Worm (Caenorhabditis elegans) whole organism, L4 larva: Measurements from ENCODE around the gene F55B12.2.

Experiments used
- F10B5.3 ChIP-seq: sonication (generic microtip); optimal IDR thresholded peaks from 2 replicates; lab custom pipeline; 2016; ENCODE audit warnings: mild to moderate bottlenecking, missing genetic modification characterization, missing compliant biosample characterization
- R02D3.7 ChIP-seq: fragments of 150-350 bp; sonication (generic microtip); optimal IDR thresholded peaks from 3 replicates; lab custom pipeline; 2014; ENCODE audit warnings: missing biosample characterization, missing genetic modification characterization
- T26A8.4 ChIP-seq: fragments of 200-800 bp; sonication (Bioruptor generic); IDR thresholded peaks from 2 replicates; pipeline ENCODE4 v1.3.6; 2022; ENCODE audit warnings: missing genetic modification characterization, missing compliant biosample characterization
- Y75B8A.6 ChIP-seq: fragments of 200-800 bp; sonication (Bioruptor generic); IDR thresholded peaks from 2 replicates; pipeline ENCODE4 v1.3.6; 2022; ENCODE audit warnings: missing genetic modification reagents, missing genetic modification characterization, missing compliant biosample characterization
- ZK546.5 ChIP-seq, 2 experiments: sonication (generic microtip); optimal IDR thresholded peaks; 2 replicates each; lab custom pipeline; 2017; ENCODE audit warnings: missing biosample characterization in 2 of 2, missing genetic modification characterization in 2 of 2
- aha-1 ChIP-seq: fragments of 150-350 bp; peaks from one replicate; lab custom pipeline; 2014; ENCODE audit warnings: missing biosample characterization, missing genetic modification characterization
- arid-1 ChIP-seq: fragments of 200-800 bp; sonication (Bioruptor generic); conservative IDR thresholded peaks from 2 replicates; pipeline ENCODE4 v1.3.6; 2022; ENCODE audit warnings: missing genetic modification reagents, missing genetic modification characterization, missing compliant biosample characterization
- ceh-28 ChIP-seq: fragments of 150-350 bp; optimal IDR thresholded peaks from 2 replicates; lab custom pipeline; 2014; ENCODE audit warnings: missing biosample characterization, missing genetic modification reagents, missing genetic modification characterization
- ces-1 ChIP-seq: fragments of 150-350 bp; sonication (generic microtip); optimal IDR thresholded peaks from 4 replicates; lab custom pipeline; 2014; ENCODE audit warnings: missing biosample characterization, missing genetic modification reagents, missing genetic modification characterization
- daf-8 ChIP-seq: fragments of 200-800 bp; sonication (Bioruptor generic); IDR thresholded peaks from 2 replicates; pipeline ENCODE4 v1.3.6; 2022; ENCODE audit warnings: missing genetic modification characterization, missing compliant biosample characterization
- dmd-9 ChIP-seq: fragments of 200-800 bp; sonication (Bioruptor generic); IDR thresholded peaks from 2 replicates; pipeline ENCODE4 v1.3.6; 2022; ENCODE audit warnings: missing genetic modification reagents, missing genetic modification characterization, missing compliant biosample characterization
- duxl-1 ChIP-seq: sonication (generic microtip); optimal IDR thresholded peaks from 2 replicates; lab custom pipeline; 2016; ENCODE audit warnings: mild to moderate bottlenecking, missing genetic modification characterization, moderate library complexity, missing compliant biosample characterization; ENCODE audit not compliant: poor library complexity
- egl-27 ChIP-seq: sonication (generic microtip); optimal IDR thresholded peaks from 3 replicates; lab custom pipeline; 2017; ENCODE audit warnings: missing biosample characterization, missing genetic modification reagents, missing genetic modification characterization
- egl-43 ChIP-seq: fragments of 200-800 bp; sonication (Bioruptor generic); IDR thresholded peaks from 2 replicates; pipeline ENCODE4 v1.3.6; 2022; ENCODE audit warnings: missing genetic modification reagents, missing genetic modification characterization, missing compliant biosample characterization
- hif-1 ChIP-seq, 2 experiments: sonication (generic microtip); optimal IDR thresholded peaks; 2 replicates each; lab custom pipeline; 2016 to 2017; ENCODE audit warnings: missing compliant biosample characterization in 2 of 2, missing genetic modification characterization in 2 of 2, missing genetic modification reagents in 2 of 2, missing genotype in 2 of 2, mild to moderate bottlenecking in 1 of 2
- jun-1 ChIP-seq: fragments of 150-350 bp; optimal IDR thresholded peaks from 2 replicates; lab custom pipeline; 2014; ENCODE audit warnings: missing biosample characterization, missing genetic modification reagents, missing genetic modification characterization
- lim-7 ChIP-seq: fragments of 200-800 bp; sonication (Bioruptor generic); IDR thresholded peaks from 2 replicates; pipeline ENCODE4 v1.3.6; 2022; ENCODE audit warnings: missing genetic modification characterization, missing compliant biosample characterization
- lin-1 ChIP-seq: fragments of 200-800 bp; sonication (Bioruptor generic); IDR thresholded peaks from 2 replicates; pipeline ENCODE4 v1.3.6; 2022; ENCODE audit warnings: missing genetic modification reagents, missing genetic modification characterization, missing compliant biosample characterization
- lin-13 ChIP-seq: fragments of 150-350 bp; optimal IDR thresholded peaks from 2 replicates; lab custom pipeline; 2014; ENCODE audit warnings: missing biosample characterization, missing genetic modification reagents, missing genetic modification characterization
- lin-38 ChIP-seq: fragments of 200-800 bp; sonication (Bioruptor generic); IDR thresholded peaks from 2 replicates; pipeline ENCODE4 v1.3.6; 2022; ENCODE audit warnings: missing genetic modification reagents, missing genetic modification characterization, missing compliant biosample characterization
- lir-3 ChIP-seq: sonication (generic microtip); optimal IDR thresholded peaks from 2 replicates; lab custom pipeline; 2016; ENCODE audit warnings: mild to moderate bottlenecking, missing genetic modification characterization, missing compliant biosample characterization
- mes-2 ChIP-seq: sonication (generic microtip); optimal IDR thresholded peaks from 2 replicates; lab custom pipeline; 2016; ENCODE audit warnings: missing genotype, mild to moderate bottlenecking, missing genetic modification characterization, missing compliant biosample characterization; ENCODE audit not compliant: poor library complexity, severe bottlenecking
- nhr-111 ChIP-seq: fragments of 200-800 bp; sonication (Bioruptor generic); optimal IDR thresholded peaks from 2 replicates; lab custom pipeline; 2018; ENCODE audit warnings: mild to moderate bottlenecking, missing genetic modification characterization, missing compliant biosample characterization
- nhr-237 ChIP-seq: sonication (generic microtip); optimal IDR thresholded peaks from 2 replicates; lab custom pipeline; 2017; ENCODE audit warnings: missing biosample characterization, missing genetic modification characterization
- nhr-48 ChIP-seq: sonication (generic microtip); optimal IDR thresholded peaks from 2 replicates; lab custom pipeline; 2016; ENCODE audit warnings: mild to moderate bottlenecking, missing genetic modification characterization, missing compliant biosample characterization
- rbr-2 ChIP-seq: sonication (generic microtip); optimal IDR thresholded peaks from 2 replicates; lab custom pipeline; 2016; ENCODE audit warnings: missing genotype, missing genetic modification characterization, missing compliant biosample characterization
- saeg-2 ChIP-seq: fragments of 200-800 bp; sonication (Bioruptor generic); IDR thresholded peaks from 2 replicates; pipeline ENCODE4 v1.3.6; 2022; ENCODE audit warnings: missing genetic modification reagents, missing genetic modification characterization, missing compliant biosample characterization
- sdz-12 ChIP-seq: fragments of 200-800 bp; sonication (Bioruptor generic); optimal IDR thresholded peaks from 2 replicates; lab custom pipeline; 2018; ENCODE audit warnings: mild to moderate bottlenecking, missing genetic modification characterization, missing compliant biosample characterization
- set-16 ChIP-seq: fragments of 200-800 bp; sonication (Bioruptor generic); IDR thresholded peaks from 2 replicates; pipeline ENCODE4 v1.3.6; 2022; ENCODE audit warnings: missing genetic modification reagents, missing genetic modification characterization, missing compliant biosample characterization
- skn-1 ChIP-seq: fragments of 150-350 bp; optimal IDR thresholded peaks from 2 replicates; lab custom pipeline; 2014; ENCODE audit warnings: missing biosample characterization, missing genetic modification characterization
- snpc-4 ChIP-seq: fragments of 150-350 bp; optimal IDR thresholded peaks from 2 replicates; lab custom pipeline; 2014; ENCODE audit warnings: missing biosample characterization, missing genetic modification characterization
- spr-1 ChIP-seq: sonication (generic microtip); optimal IDR thresholded peaks from 2 replicates; lab custom pipeline; 2016; ENCODE audit warnings: mild to moderate bottlenecking, missing genetic modification characterization, missing compliant biosample characterization
- spr-3 ChIP-seq: fragments of 200-800 bp; sonication (Bioruptor generic); optimal IDR thresholded peaks from 2 replicates; lab custom pipeline; 2018; ENCODE audit warnings: mild to moderate bottlenecking, missing genetic modification characterization, missing compliant biosample characterization
- unc-62 ChIP-seq, 3 experiments: fragments of 150-350 bp in 1 of 3; sonication (generic microtip); optimal IDR thresholded peaks in 2 of 3; peaks in 1 of 3; 1 replicate in 1 of 3; 2 replicates in 2 of 3; lab custom pipeline; 2014 to 2017; ENCODE audit warnings: missing biosample characterization in 3 of 3, missing genetic modification characterization in 3 of 3, missing genetic modification reagents in 3 of 3, missing genotype in 1 of 3
- zfp-2 ChIP-seq: sonication (generic microtip); optimal IDR thresholded peaks from 2 replicates; lab custom pipeline; 2016; ENCODE audit warnings: mild to moderate bottlenecking, missing genetic modification characterization, missing compliant biosample characterization
- zfp-3 ChIP-seq: fragments of 200-800 bp; sonication (Bioruptor generic); conservative IDR thresholded peaks from 2 replicates; pipeline ENCODE4 v1.3.6; 2022; ENCODE audit warnings: missing genetic modification reagents, missing genetic modification characterization, missing compliant biosample characterization
- zip-2 ChIP-seq: fragments of 150-350 bp; optimal IDR thresholded peaks from 2 replicates; lab custom pipeline; 2014; ENCODE audit warnings: missing biosample characterization, missing genetic modification characterization
- ztf-11 ChIP-seq: fragments of 150-350 bp; optimal IDR thresholded peaks from 2 replicates; lab custom pipeline; 2014; ENCODE audit warnings: missing biosample characterization, missing genetic modification characterization

The F55B12.2 gene

ce11 chrV:13816877-13817276 is at the start of gene F55B12.2:
TSS of gene F55B12.2 (minus strand) at chrV:13816977.
- no peak for TF ChIP-seq spr-3 (GFP tag; lab: Kevin White, UChicago)
- peak; percentile 9 for TF ChIP-seq aha-1 (tag; lab: Kevin White, UChicago)
- no peak for TF ChIP-seq duxl-1 (tag; lab: Kevin White, UChicago)
- TF ChIP-seq zfp-2 (tag; lab: Kevin White, UChicago): no peak
- no peak for TF ChIP-seq nhr-237 (tag; lab: Kevin White, UChicago)
- no peak for TF ChIP-seq ces-1 (GFP tag; lab: Kevin White, UChicago)
- TF ChIP-seq Y75B8A.6 (GFP tag; lab: Robert Waterston, UW): no peak
- TF ChIP-seq ceh-28 (tag; lab: Kevin White, UChicago): no peak

- TF ChIP-seq saeg-2 (GFP tag; lab: Robert Waterston, UW): no peak
- TF ChIP-seq T26A8.4 (GFP tag; lab: Robert Waterston, UW): no peak
- TF ChIP-seq egl-27: no peak
- TF ChIP-seq aha-1 (tag; lab: Kevin White, UChicago): no peak
- TF ChIP-seq lin-13 (GFP tag; lab: Kevin White, UChicago): no peak
- TF ChIP-seq lin-1 (GFP tag; lab: Robert Waterston, UW): no peak
- TF ChIP-seq snpc-4 (tag; lab: Kevin White, UChicago): no peak
- TF ChIP-seq zfp-3 (GFP tag; lab: Robert Waterston, UW): no peak
- no peak for TF ChIP-seq F10B5.3 (tag; lab: Kevin White, UChicago)
- no peak for TF ChIP-seq hif-1 (tag; optimal IDR thresholded peaks at IDR 0.05; lab: Kevin White, UChicago)
- no peak for TF ChIP-seq daf-8 (GFP tag; lab: Robert Waterston, UW)
- TF ChIP-seq arid-1 (GFP tag; lab: Robert Waterston, UW): no peak
- TF ChIP-seq lin-38 (GFP tag; lab: Robert Waterston, UW): no peak
- TF ChIP-seq zip-2 (tag; lab: Kevin White, UChicago): no peak
- TF ChIP-seq lir-3: no peak
- TF ChIP-seq, all 104 proteins: peak for 0
Measured at ce11 chrV:13866353-13866752, 49.6 kb upstream of the F55B12.2 start, which contains the start of gene nhr-175. TSS of gene nhr-175 (plus strand) at chrV:13866691.

ce11 chrV:13863700-13864099 is 46.9 kb upstream of the F55B12.2 start:
- TF ChIP-seq ztf-11 (tag; lab: Kevin White, UChicago) (no peak), daf-8 (GFP tag; lab: Robert Waterston, UW) (no peak), unc-62 (GFP tag; optimal IDR thresholded peaks at IDR 0.05 in 1 of 2; lab: Kevin White, UChicago) (peak in 1 of 2 experiments; percentile 55), unc-62 (tag; optimal IDR thresholded peaks at IDR 0.05; lab: Kevin White, UChicago) (no peak), egl-43 (GFP tag; lab: Robert Waterston, UW) (no peak), aha-1 (tag; lab: Kevin White, UChicago) (peak; percentile 90)

ce11 chrV:13862505-13862904 is 45.7 kb upstream of the F55B12.2 start, which contains the start of gene srx-137:
TSS of gene srx-137 (plus strand) at chrV:13862805.
- TF ChIP-seq mes-2 (tag; lab: Kevin White, UChicago): no peak
- no peak for TF ChIP-seq jun-1 (tag; lab: Kevin White, UChicago)
- no peak for TF ChIP-seq skn-1 (tag; lab: Kevin White, UChicago)
- no peak for TF ChIP-seq dmd-9
- no peak for TF ChIP-seq lir-3
- no peak for TF ChIP-seq ZK546.5 (tag; optimal IDR thresholded peaks at IDR 0.05; lab: Kevin White, UChicago)
- TF ChIP-seq zfp-3 (GFP tag; lab: Robert Waterston, UW): no peak
- no peak for TF ChIP-seq lim-7 (GFP tag; lab: Robert Waterston, UW)
- no peak for TF ChIP-seq nhr-111 (GFP tag; lab: Kevin White, UChicago)
- TF ChIP-seq set-16 (GFP tag; lab: Robert Waterston, UW): no peak
- no peak for TF ChIP-seq R02D3.7 (tag; lab: Kevin White, UChicago)
- TF ChIP-seq sdz-12 (GFP tag; lab: Kevin White, UChicago): no peak
- TF ChIP-seq spr-1 (tag; lab: Kevin White, UChicago): no peak
- TF ChIP-seq nhr-48: no peak
- TF ChIP-seq rbr-2 (tag; lab: Kevin White, UChicago): no peak
